Worm (Caenorhabditis elegans): ENCODE measurements around the gene F44A2.5.

DNA sequence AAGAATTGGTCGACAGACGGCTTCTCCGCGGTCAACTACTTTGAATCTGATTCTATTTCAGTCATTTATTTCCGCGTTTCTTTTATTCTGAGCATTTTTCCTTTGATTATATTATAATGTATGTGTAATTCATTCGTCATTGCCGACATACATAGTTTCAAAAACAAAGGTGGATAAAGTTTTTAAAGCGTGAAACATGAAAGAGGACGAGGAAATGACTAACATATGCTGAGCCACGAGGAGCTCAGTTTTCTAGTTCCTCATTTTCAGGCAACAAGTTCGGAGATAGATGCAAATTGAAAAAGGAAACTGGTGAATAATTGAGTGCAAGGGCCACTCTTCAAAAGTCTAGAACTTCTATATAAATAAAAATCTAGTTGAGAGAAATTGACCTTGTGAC lies 29.2 kb upstream of the F44A2.5 start:
- no peak for TF ChIP-seq unc-62 (GFP tag; optimal IDR thresholded peaks at IDR 0.05 in 1 of 2)
- TF ChIP-seq unc-62 (tag; optimal IDR thresholded peaks at IDR 0.05): no peak
- no peak for TF ChIP-seq tra-1 (GFP tag; IDR thresholded peaks at IDR 0.05)
- TF ChIP-seq jun-1 (tag; optimal IDR thresholded peaks at IDR 0.05): no peak
- no peak for TF ChIP-seq lin-29 (GFP tag; IDR thresholded peaks at IDR 0.05)
- no peak for TF ChIP-seq nhr-77 (tag; optimal IDR thresholded peaks at IDR 0.05)

Measured in whole organism, L4 larva.